Fruit fly (Drosophila melanogaster) whole organism, embryonic: Measurements from ENCODE around the gene Eig71Ea.

Experiments
- Atf-2 ChIP-seq: fragments of 200-800 bp; sonication (Bioruptor generic); optimal IDR thresholded peaks from 2 replicates; lab custom pipeline; 2016; ENCODE audit warnings: missing biosample characterization, missing genetic modification characterization
- Bteb2 ChIP-seq: fragments of 200-800 bp; sonication (Bioruptor generic); optimal IDR thresholded peaks from 2 replicates; lab custom pipeline; 2016; ENCODE audit warnings: missing biosample characterization, missing genetic modification characterization
- CG10147 ChIP-seq: fragments of 200-800 bp; sonication (Bioruptor generic); optimal IDR thresholded peaks from 2 replicates; lab custom pipeline; 2019; ENCODE audit warnings: missing biosample characterization, mild to moderate bottlenecking, missing genetic modification characterization, moderate library complexity
- CG11398 ChIP-seq: fragments of 200-800 bp; sonication (Bioruptor generic); optimal IDR thresholded peaks from 2 replicates; lab custom pipeline; 2016; ENCODE audit warnings: missing biosample characterization, missing genetic modification characterization
- CG11723 ChIP-seq: fragments of 200-800 bp; sonication (Bioruptor generic); optimal IDR thresholded peaks from 2 replicates; lab custom pipeline; 2017; ENCODE audit warnings: missing biosample characterization, mild to moderate bottlenecking, missing genetic modification characterization
- CG12391 ChIP-seq: fragments of 200-800 bp; sonication (Bioruptor generic); optimal IDR thresholded peaks from 3 replicates; lab custom pipeline; 2018; ENCODE audit warnings: missing biosample characterization, mild to moderate bottlenecking, missing genetic modification characterization, moderate library complexity
- CG17186 ChIP-seq: fragments of 200-800 bp; sonication (Bioruptor generic); optimal IDR thresholded peaks from 3 replicates; lab custom pipeline; 2017; ENCODE audit warnings: missing biosample characterization, missing genetic modification reagents, missing genetic modification characterization
- CG1792 ChIP-seq: fragments of 200-800 bp; sonication (Bioruptor generic); optimal IDR thresholded peaks from 2 replicates; lab custom pipeline; 2016; ENCODE audit warnings: missing biosample characterization, missing genetic modification characterization
- CG18619 ChIP-seq: fragments of 200-800 bp; sonication (Bioruptor generic); optimal IDR thresholded peaks from 3 replicates; lab custom pipeline; 2017; ENCODE audit warnings: missing biosample characterization, mild to moderate bottlenecking, missing genetic modification characterization
- CG3163 ChIP-seq: fragments of 200-800 bp; sonication (Bioruptor generic); optimal IDR thresholded peaks from 3 replicates; lab custom pipeline; 2016; ENCODE audit warnings: missing biosample characterization, missing genetic modification characterization
- CG32767 ChIP-seq: fragments of 200-800 bp; sonication (Bioruptor generic); IDR thresholded peaks from 2 replicates; pipeline ENCODE4 v1.3.6; 2022; ENCODE audit warnings: missing biosample characterization, missing genetic modification characterization
- CG43689 ChIP-seq: fragments of 200-800 bp; sonication (Bioruptor generic); IDR thresholded peaks from 2 replicates; pipeline ENCODE4 v1.3.6; 2022; ENCODE audit warnings: missing biosample characterization, missing genetic modification characterization
- CG4820 ChIP-seq: fragments of 200-800 bp; sonication (Bioruptor generic); optimal IDR thresholded peaks from 3 replicates; lab custom pipeline; 2016; ENCODE audit warnings: missing biosample characterization, missing genetic modification characterization
- CG7357 ChIP-seq: fragments of 200-800 bp; sonication (Bioruptor generic); IDR thresholded peaks from 3 replicates; pipeline ENCODE4 v1.3.6; 2022; ENCODE audit warnings: missing biosample characterization, missing genetic modification characterization
- CG8359 ChIP-seq: fragments of 200-800 bp; sonication (Bioruptor generic); optimal IDR thresholded peaks from 2 replicates; lab custom pipeline; 2017; ENCODE audit warnings: missing biosample characterization, mild to moderate bottlenecking, missing genetic modification characterization, borderline replicate concordance
- Dad ChIP-seq: fragments of 200-800 bp; sonication (Bioruptor generic); optimal IDR thresholded peaks from 3 replicates; lab custom pipeline; 2016; ENCODE audit warnings: missing biosample characterization, missing genetic modification characterization
- Dll ChIP-seq: fragments of 200-800 bp; sonication (Bioruptor generic); IDR thresholded peaks from 4 replicates; pipeline ENCODE4 v1.3.6; 2022; ENCODE audit warnings: missing biosample characterization, missing genetic modification characterization; ENCODE audit not compliant: partially characterized antibody
- Fer3 ChIP-seq: fragments of 200-800 bp; sonication (Bioruptor generic); optimal IDR thresholded peaks from 2 replicates; lab custom pipeline; 2018; ENCODE audit warnings: missing biosample characterization, mild to moderate bottlenecking, missing genetic modification characterization, moderate library complexity
- HLHmδ ChIP-seq: fragments of 200-800 bp; sonication (Bioruptor generic); optimal IDR thresholded peaks from 2 replicates; lab custom pipeline; 2018; ENCODE audit warnings: missing biosample characterization, mild to moderate bottlenecking, missing genetic modification characterization, moderate library complexity
- Hand ChIP-seq: fragments of 200-800 bp; sonication (Bioruptor generic); optimal IDR thresholded peaks from 2 replicates; lab custom pipeline; 2017; ENCODE audit warnings: mild to moderate bottlenecking, missing biosample characterization, missing genetic modification reagents, missing genetic modification characterization
- Hey ChIP-seq: fragments of 200-800 bp; sonication (Bioruptor generic); optimal IDR thresholded peaks from 3 replicates; lab custom pipeline; 2018; ENCODE audit warnings: missing biosample characterization, mild to moderate bottlenecking, missing genetic modification characterization
- HmgD ChIP-seq: fragments of 200-800 bp; sonication (Bioruptor generic); optimal IDR thresholded peaks from 3 replicates; lab custom pipeline; 2016; ENCODE audit warnings: missing biosample characterization, missing genetic modification characterization
- Hsf ChIP-seq: fragments of 200-800 bp; sonication (Bioruptor generic); optimal IDR thresholded peaks from 3 replicates; lab custom pipeline; 2016; ENCODE audit warnings: missing biosample characterization, missing genetic modification characterization
- Lhr ChIP-seq: fragments of 200-800 bp; sonication (Bioruptor generic); optimal IDR thresholded peaks from 3 replicates; lab custom pipeline; 2017; ENCODE audit warnings: mild to moderate bottlenecking, missing biosample characterization, missing genetic modification reagents, missing genetic modification characterization
- Mes4 ChIP-seq: fragments of 200-800 bp; sonication (Bioruptor generic); optimal IDR thresholded peaks from 2 replicates; lab custom pipeline; 2016; ENCODE audit warnings: missing biosample characterization, missing genetic modification characterization
- Opbp ChIP-seq: fragments of 200-800 bp; sonication (Bioruptor generic); IDR thresholded peaks from 3 replicates; pipeline ENCODE4 v1.3.6; 2022; ENCODE audit warnings: missing biosample characterization, missing genetic modification characterization; ENCODE audit not compliant: partially characterized antibody
- Ptx1 ChIP-seq: fragments of 200-800 bp; sonication (Bioruptor generic); IDR thresholded peaks from 2 replicates; pipeline ENCODE4 v1.3.6; 2022; ENCODE audit warnings: missing biosample characterization, missing genetic modification characterization
- Sox102F ChIP-seq: fragments of 200-800 bp; sonication (Bioruptor generic); optimal IDR thresholded peaks from 2 replicates; lab custom pipeline; 2018; ENCODE audit warnings: missing biosample characterization, mild to moderate bottlenecking, missing genetic modification characterization, moderate library complexity
- Sry-δ ChIP-seq: fragments of 200-800 bp; sonication (Bioruptor generic); optimal IDR thresholded peaks from 2 replicates; lab custom pipeline; 2016; ENCODE audit warnings: missing biosample characterization, missing genetic modification characterization
- amos ChIP-seq: fragments of 200-800 bp; sonication (Bioruptor generic); IDR thresholded peaks from 2 replicates; pipeline ENCODE4 v1.3.6; 2022; ENCODE audit warnings: missing biosample characterization, missing genetic modification characterization; ENCODE audit not compliant: partially characterized antibody
- bab2 ChIP-seq: fragments of 200-800 bp; sonication (Bioruptor generic); optimal IDR thresholded peaks from 2 replicates; lab custom pipeline; 2016; ENCODE audit warnings: missing biosample characterization, missing genetic modification characterization
- bowl ChIP-seq: fragments of 200-800 bp; sonication (Bioruptor generic); IDR thresholded peaks from 2 replicates; pipeline ENCODE4 v1.3.6; 2022; ENCODE audit warnings: missing biosample characterization, missing genetic modification characterization
- caup ChIP-seq: fragments of 200-800 bp; sonication (Bioruptor generic); optimal IDR thresholded peaks from 3 replicates; lab custom pipeline; 2017; ENCODE audit warnings: missing biosample characterization, mild to moderate bottlenecking, missing genetic modification characterization, moderate library complexity; ENCODE audit not compliant: severe bottlenecking
- crp ChIP-seq, 2 experiments: fragments of 200-800 bp; sonication (Bioruptor generic); optimal IDR thresholded peaks; 2 replicates in 1 of 2; 3 replicates in 1 of 2; lab custom pipeline; 2017; ENCODE audit warnings: missing biosample characterization in 2 of 2, missing genetic modification characterization in 2 of 2, mild to moderate bottlenecking in 1 of 2, moderate library complexity in 1 of 2
- fd102C ChIP-seq: fragments of 200-800 bp; sonication (Bioruptor generic); optimal IDR thresholded peaks from 2 replicates; lab custom pipeline; 2018; ENCODE audit warnings: missing biosample characterization, mild to moderate bottlenecking, missing genetic modification characterization, moderate library complexity
- gfzf ChIP-seq: fragments of 200-800 bp; sonication (Bioruptor generic); optimal IDR thresholded peaks from 2 replicates; lab custom pipeline; 2016; ENCODE audit warnings: missing biosample characterization, mild to moderate bottlenecking, missing genetic modification characterization, moderate library complexity
- gro ChIP-seq: fragments of 200-800 bp; sonication (Bioruptor generic); optimal IDR thresholded peaks from 2 replicates; lab custom pipeline; 2016; ENCODE audit warnings: missing biosample characterization, missing genetic modification characterization
- jigr1 ChIP-seq: fragments of 200-800 bp; sonication (Bioruptor generic); IDR thresholded peaks from 3 replicates; pipeline ENCODE4 v1.3.6; 2022; ENCODE audit warnings: missing biosample characterization, missing genetic modification characterization
- jing ChIP-seq: fragments of 200-800 bp; sonication (Bioruptor generic); optimal IDR thresholded peaks from 2 replicates; lab custom pipeline; 2018; ENCODE audit warnings: missing biosample characterization, mild to moderate bottlenecking, missing genetic modification characterization
- peb ChIP-seq: fragments of 200-800 bp; sonication (Bioruptor generic); IDR thresholded peaks from 2 replicates; pipeline ENCODE4 v1.3.6; 2022; ENCODE audit warnings: missing biosample characterization, missing genetic modification characterization
- pnt ChIP-seq: fragments of 200-800 bp; sonication (Bioruptor generic); optimal IDR thresholded peaks from 3 replicates; lab custom pipeline; 2016; ENCODE audit warnings: missing biosample characterization, missing genetic modification characterization
- pzg ChIP-seq: fragments of 200-800 bp; sonication (Bioruptor generic); optimal IDR thresholded peaks from 3 replicates; lab custom pipeline; 2018; ENCODE audit warnings: missing biosample characterization, mild to moderate bottlenecking, missing genetic modification characterization, moderate library complexity
- ro ChIP-seq: fragments of 200-800 bp; sonication (Bioruptor generic); IDR thresholded peaks from 2 replicates; pipeline ENCODE4 v1.3.6; 2022; ENCODE audit warnings: missing biosample characterization, missing genetic modification characterization
- salm ChIP-seq: fragments of 200-800 bp; sonication (Bioruptor generic); optimal IDR thresholded peaks from 2 replicates; lab custom pipeline; 2018; ENCODE audit warnings: missing biosample characterization, mild to moderate bottlenecking, missing genetic modification characterization
- sim ChIP-seq: fragments of 200-800 bp; sonication (Bioruptor generic); IDR thresholded peaks from 2 replicates; pipeline ENCODE4 v1.3.6; 2022; ENCODE audit warnings: missing biosample characterization, missing genetic modification characterization
- slou ChIP-seq: fragments of 200-800 bp; sonication (Bioruptor generic); optimal IDR thresholded peaks from 3 replicates; lab custom pipeline; 2016; ENCODE audit warnings: missing biosample characterization, missing genetic modification characterization
- wdn ChIP-seq: fragments of 200-800 bp; sonication (Bioruptor generic); IDR thresholded peaks from 2 replicates; pipeline ENCODE4 v1.3.6; 2022; ENCODE audit warnings: missing biosample characterization, missing genetic modification characterization
- wek ChIP-seq: fragments of 200-800 bp; sonication (Bioruptor generic); optimal IDR thresholded peaks from 3 replicates; lab custom pipeline; 2018; ENCODE audit warnings: missing biosample characterization, mild to moderate bottlenecking, missing genetic modification characterization, moderate library complexity
- zen2 ChIP-seq: fragments of 200-800 bp; sonication (Bioruptor generic); IDR thresholded peaks from 3 replicates; pipeline ENCODE4 v1.3.6; 2022; ENCODE audit warnings: missing biosample characterization, missing genetic modification characterization; ENCODE audit not compliant: partially characterized antibody

Gene Eig71Ea

dm6 chr3L:15619626-15620247 is 29.7 kb downstream of the Eig71Ea start, which contains the start of gene Phs (continued):
- TF ChIP-seq CG7357 (GFP tag; lab: Robert Waterston, UW) (0 out of 3 replicates have a peak, but pooled peaks have one; percentile 33), gfzf (GFP tag; lab: Kevin White, UChicago) (peak; percentile 35), slou (GFP tag; lab: Kevin White, UChicago) (peak; percentile 59), jigr1 (GFP tag; lab: Robert Waterston, UW) (no peak), Hsf (GFP tag; lab: Kevin White, UChicago) (peak; percentile 83), Dll (GFP tag; lab: Robert Waterston, UW) (peak; percentile 34; the same call in 1 of the 4 replicates), CG11723 (GFP tag; lab: Kevin White, UChicago) (peak; percentile 64), CG8359 (peak; percentile 11), caup (GFP tag; lab: Kevin White, UChicago) (peak; percentile 88), jing (GFP tag; lab: Kevin White, UChicago) (peak; percentile 48), CG18619 (GFP tag; lab: Kevin White, UChicago) (peak; percentile 76), wek (peak; percentile 52), Lhr (peak; percentile 64), peb (GFP tag; lab: Robert Waterston, UW) (peak; percentile 72), gro (GFP tag; lab: Kevin White, UChicago) (peak; percentile 88), CG3163 (GFP tag; lab: Kevin White, UChicago) (peak; percentile 74), zen2 (no peak), Hey (tag; lab: Kevin White, UChicago) (no peak), CG1792 (GFP tag; lab: Kevin White, UChicago) (peak; percentile 71), ro (no peak; the same call in 1 of the 2 replicates), fd102C (GFP tag; lab: Kevin White, UChicago) (peak; percentile 22), Bteb2 (GFP tag; lab: Kevin White, UChicago) (peak; percentile 71), CG43689 (GFP tag; lab: Robert Waterston, UW) (no peak), Dad (GFP tag; lab: Kevin White, UChicago) (peak; percentile 90), amos (GFP tag; lab: Robert Waterston, UW) (peak; percentile 59), CG11398 (peak; percentile 70), bab2 (GFP tag; lab: Kevin White, UChicago) (peak; percentile 83), CG12391 (tag; lab: Kevin White, UChicago) (peak; percentile 50), Hand (GFP tag; lab: Kevin White, UChicago) (no peak), CG32767 (GFP tag; lab: Robert Waterston, UW) (no peak), salm (tag; lab: Kevin White, UChicago) (no peak), HmgD (GFP tag; lab: Kevin White, UChicago) (peak; percentile 95), CG10147 (GFP tag; lab: Kevin White, UChicago) (no peak), HLHmδ (GFP tag; lab: Kevin White, UChicago) (peak; percentile 32), Opbp (peak; percentile 72; the same call in 2 of the 3 replicates), pzg (peak; percentile 85), Sry-δ (GFP tag; lab: Kevin White, UChicago) (peak; percentile 59), Atf-2 (GFP tag; lab: Kevin White, UChicago) (peak; percentile 73), Mes4 (GFP tag; lab: Kevin White, UChicago) (peak; percentile 72), bowl (GFP tag; lab: Robert Waterston, UW) (peak; percentile 28; the same call in 1 of the 2 replicates), Sox102F (GFP tag; lab: Kevin White, UChicago) (peak; percentile 37), Fer3 (tag; lab: Kevin White, UChicago) (peak; percentile 67), CG4820 (GFP tag; lab: Kevin White, UChicago) (peak; percentile 77), wdn (GFP tag; lab: Robert Waterston, UW) (peak; percentile 76), CG17186 (GFP tag; lab: Kevin White, UChicago) (peak; percentile 66), sim (GFP tag; lab: Robert Waterston, UW) (no peak), Ptx1 (GFP tag; lab: Robert Waterston, UW) (peak; percentile 70), crp (GFP tag; optimal IDR thresholded peaks at IDR 0.05; lab: Kevin White, UChicago) (peak in 1 of 2 experiments; percentile 35), pnt (GFP tag; lab: Kevin White, UChicago) (peak; percentile 64)
